Worm (Caenorhabditis elegans) whole organism, L4/young adult: ENCODE results near the gene R08C7.5.

Experiments used
- W03F9.2 ChIP-seq: fragments of 150-350 bp; optimal IDR thresholded peaks from 2 replicates; lab custom pipeline; 2014; ENCODE audit warnings: missing biosample characterization, missing genetic modification characterization
- dao-5 ChIP-seq: sonication (generic microtip); optimal IDR thresholded peaks from 2 replicates; lab custom pipeline; 2016; ENCODE audit warnings: missing genotype, missing genetic modification characterization, moderate library complexity, missing compliant biosample characterization

- TF ChIP-seq W03F9.2, result no peak
- no peak for TF ChIP-seq dao-5 (tag; lab: Kevin White, UChicago)
These were observed 24.9 kb upstream of the R08C7.5 start, which contains the start of gene Y24D9A.7 for ce11 chrIV:4405126-4405525.
